Fruit fly (Drosophila melanogaster): ENCODE measurements around the gene daed.

daed gene

DNA sequence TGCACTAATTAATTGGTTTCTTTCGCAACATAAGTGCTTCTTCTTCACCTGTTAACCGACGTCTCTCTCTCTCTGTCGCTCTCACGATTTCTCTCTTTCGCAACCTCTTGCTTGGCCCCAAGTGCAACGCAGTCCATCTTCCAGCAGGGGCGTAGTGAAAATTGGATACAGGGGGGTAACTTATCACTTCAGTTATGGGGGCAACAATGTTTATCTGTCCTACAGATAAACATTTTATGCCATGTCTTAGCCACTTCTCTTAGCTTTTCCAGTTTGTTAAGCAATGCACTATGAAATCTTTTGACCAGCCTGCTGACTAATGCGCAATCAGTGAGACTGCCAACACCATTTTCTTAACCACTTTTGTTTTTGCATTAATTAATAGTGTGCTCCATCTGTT lies 11.2 kb upstream of the daed start (continued):
- TF ChIP-seq danr (GFP tag; IDR thresholded peaks at IDR 0.05), result no peak
- no peak for TF ChIP-seq Dp (GFP tag; optimal IDR thresholded peaks at IDR 0.05)
- TF ChIP-seq CG2712 (tag; optimal IDR thresholded peaks at IDR 0.05), result peak; percentile 30
- TF ChIP-seq CG13775 (GFP tag; optimal IDR thresholded peaks at IDR 0.05), result no peak
- peak; percentile 6 for TF ChIP-seq mam (GFP tag; optimal IDR thresholded peaks at IDR 0.05)
- peak; percentile 41 for TF ChIP-seq CG5180 (GFP tag; optimal IDR thresholded peaks at IDR 0.05)
- TF ChIP-seq Optix (GFP tag; IDR thresholded peaks at IDR 0.05), result no peak
- TF ChIP-seq eyg (GFP tag; optimal IDR thresholded peaks at IDR 0.05), result no peak
- no peak for TF ChIP-seq Camta (GFP tag; optimal IDR thresholded peaks at IDR 0.05)
- TF ChIP-seq HLHmδ (GFP tag; optimal IDR thresholded peaks at IDR 0.05), result no peak
- TF ChIP-seq CG31388 (GFP tag; optimal IDR thresholded peaks at IDR 0.05), result no peak
- TF ChIP-seq CG7357 (GFP tag; IDR thresholded peaks at IDR 0.05), result 0 out of 3 replicates have a peak, but pooled peaks have one; percentile 6
- peak; percentile 68 for TF ChIP-seq ATbp (GFP tag; optimal IDR thresholded peaks at IDR 0.05)
- no peak for TF ChIP-seq CrebB (tag; optimal IDR thresholded peaks at IDR 0.05)
- TF ChIP-seq da (GFP tag; optimal IDR thresholded peaks at IDR 0.05), result no peak
- TF ChIP-seq HLH3B (GFP tag; IDR thresholded peaks at IDR 0.05), result peak; percentile 64
- TF ChIP-seq CG14014 (GFP tag; IDR thresholded peaks at IDR 0.05), result peak; percentile 53; the same call in 1 of the 2 replicates
- TF ChIP-seq Deaf1 (tag; optimal IDR thresholded peaks at IDR 0.05), result no peak
- peak; percentile 69; the same call in 2 of the 3 replicates for TF ChIP-seq H15 (GFP tag; IDR thresholded peaks at IDR 0.05)
- no peak for TF ChIP-seq Neu2 (GFP tag; optimal IDR thresholded peaks at IDR 0.05; ENCODE audit: borderline replicate concordance)
- peak in 1 of 2 experiments; percentile 14 for TF ChIP-seq Hr51 (GFP tag; optimal IDR thresholded peaks at IDR 0.05)
- no peak for TF ChIP-seq CG14667 (GFP tag; IDR thresholded peaks at IDR 0.05)
- peak; percentile 38 for TF ChIP-seq Antp (GFP tag; optimal IDR thresholded peaks at IDR 0.05)
- TF ChIP-seq fu2 (GFP tag; optimal IDR thresholded peaks at IDR 0.05), result no peak
- TF ChIP-seq HmgZ (tag; optimal IDR thresholded peaks at IDR 0.05), result no peak
- TF ChIP-seq CG2889 (GFP tag; IDR thresholded peaks at IDR 0.05), result no peak
- TF ChIP-seq dati (GFP tag; IDR thresholded peaks at IDR 0.05), result no peak; the same call in 1 of the 2 replicates
- peak; percentile 2 for TF ChIP-seq Atf-2 (GFP tag; optimal IDR thresholded peaks at IDR 0.05)
- no peak for TF ChIP-seq Bgb (GFP tag; IDR thresholded peaks at IDR 0.05; ENCODE audit: partially characterized antibody)
- peak; percentile 10 for TF ChIP-seq HLH54F (GFP tag; optimal IDR thresholded peaks at IDR 0.05)
- TF ChIP-seq CG14441 (GFP tag; IDR thresholded peaks at IDR 0.05), result peak; percentile 65
- peak; percentile 49; the same call in 1 of the 3 replicates for TF ChIP-seq CG34422 (GFP tag; IDR thresholded peaks at IDR 0.05)
- TF ChIP-seq gem (tag; optimal IDR thresholded peaks at IDR 0.05), result peak; percentile 69
- peak; percentile 43 for TF ChIP-seq odd (GFP tag; optimal IDR thresholded peaks at IDR 0.05)
- TF ChIP-seq CG4282 (GFP tag; optimal IDR thresholded peaks at IDR 0.05), result no peak
- peak; percentile 10 for TF ChIP-seq trem (tag; optimal IDR thresholded peaks at IDR 0.05)
- TF ChIP-seq fd102C (GFP tag; optimal IDR thresholded peaks at IDR 0.05), result no peak
- TF ChIP-seq Gug (GFP tag; IDR thresholded peaks at IDR 0.05), result peak; percentile 42; the same call in 2 of the 4 replicates
- no peak for TF ChIP-seq Dip3 (GFP tag; optimal IDR thresholded peaks at IDR 0.05)
- peak; percentile 45; the same call in 1 of the 3 replicates for TF ChIP-seq CG11695 (GFP tag; IDR thresholded peaks at IDR 0.05)
- TF ChIP-seq yki (optimal IDR thresholded peaks at IDR 0.05), result no peak
- TF ChIP-seq tx (GFP tag; optimal IDR thresholded peaks at IDR 0.05), result no peak
- TF ChIP-seq crp (GFP tag; optimal IDR thresholded peaks at IDR 0.05), result no peak
- TF ChIP-seq gsb-n (tag; optimal IDR thresholded peaks at IDR 0.05), result no peak
- TF ChIP-seq sisA (GFP tag; IDR thresholded peaks at IDR 0.05), result peak; percentile 59; the same call in 1 of the 2 replicates
- peak; percentile 52; the same call in 2 of the 3 replicates for TF ChIP-seq tgo (GFP tag; IDR thresholded peaks at IDR 0.05)
- no peak for TF ChIP-seq sna (GFP tag; IDR thresholded peaks at IDR 0.05; ENCODE audit: partially characterized antibody)
- peak; percentile 71 for TF ChIP-seq ara (GFP tag; IDR thresholded peaks at IDR 0.05)
- peak; percentile 57; the same call in 1 of the 3 replicates for TF ChIP-seq CG11456 (GFP tag; IDR thresholded peaks at IDR 0.05)
- no peak for TF ChIP-seq tna (GFP tag; IDR thresholded peaks at IDR 0.05; ENCODE audit: partially characterized antibody)
- TF ChIP-seq bowl (GFP tag; IDR thresholded peaks at IDR 0.05), result peak; percentile 55; the same call in 1 of the 2 replicates
